Fruit fly (Drosophila melanogaster) whole organism, embryonic: Measurements from ENCODE around the gene Or67b.

Experiments used
- CG10979 ChIP-seq: fragments of 200-800 bp; sonication (Bioruptor generic); optimal IDR thresholded peaks from 2 replicates; lab custom pipeline; 2018; ENCODE audit warnings: missing biosample characterization, mild to moderate bottlenecking, missing genetic modification characterization, moderate library complexity
- CG14441 ChIP-seq: fragments of 200-800 bp; sonication (Bioruptor generic); IDR thresholded peaks from 2 replicates; pipeline ENCODE4 v1.3.6; 2022; ENCODE audit warnings: missing biosample characterization, missing genetic modification characterization
- CG17361 ChIP-seq: fragments of 200-800 bp; sonication (Bioruptor generic); IDR thresholded peaks from 3 replicates; pipeline ENCODE4 v1.3.6; 2022; ENCODE audit warnings: missing biosample characterization, missing genetic modification characterization
- CG2116 ChIP-seq: fragments of 200-800 bp; sonication (Bioruptor generic); optimal IDR thresholded peaks from 3 replicates; lab custom pipeline; 2018; ENCODE audit warnings: missing biosample characterization, mild to moderate bottlenecking, missing genetic modification characterization
- CG30020 ChIP-seq: fragments of 200-800 bp; optimal IDR thresholded peaks from 2 replicates; lab custom pipeline; 2019; ENCODE audit warnings: missing biosample characterization, mild to moderate bottlenecking, missing genetic modification characterization, moderate library complexity
- CG30403 ChIP-seq: fragments of 200-800 bp; sonication (Bioruptor generic); optimal IDR thresholded peaks from 3 replicates; lab custom pipeline; 2016; ENCODE audit warnings: missing biosample characterization, missing genetic modification characterization
- CG3163 ChIP-seq: fragments of 200-800 bp; sonication (Bioruptor generic); optimal IDR thresholded peaks from 3 replicates; lab custom pipeline; 2016; ENCODE audit warnings: missing biosample characterization, missing genetic modification characterization
- CG3281 ChIP-seq: fragments of 200-800 bp; sonication (Bioruptor generic); optimal IDR thresholded peaks from 3 replicates; lab custom pipeline; 2017; ENCODE audit warnings: missing biosample characterization, mild to moderate bottlenecking, missing genetic modification characterization
- CG34224 ChIP-seq: fragments of 200-800 bp; sonication (Bioruptor generic); IDR thresholded peaks from 3 replicates; pipeline ENCODE4 v1.3.6; 2022; ENCODE audit warnings: missing biosample characterization, missing genetic modification characterization; ENCODE audit not compliant: partially characterized antibody
- CG42726 ChIP-seq: fragments of 200-800 bp; sonication (Bioruptor generic); IDR thresholded peaks from 2 replicates; pipeline ENCODE4 v1.3.6; 2022; ENCODE audit warnings: missing biosample characterization, missing genetic modification characterization; ENCODE audit not compliant: partially characterized antibody
- CG4404 ChIP-seq: fragments of 200-800 bp; sonication (Bioruptor generic); IDR thresholded peaks from 2 replicates; pipeline ENCODE4 v1.3.6; 2022; ENCODE audit warnings: missing biosample characterization, missing genetic modification characterization
- CG4617 ChIP-seq: fragments of 200-800 bp; sonication (Bioruptor generic); optimal IDR thresholded peaks from 3 replicates; lab custom pipeline; 2016; ENCODE audit warnings: missing biosample characterization, missing genetic modification characterization, borderline replicate concordance
- CG4730 ChIP-seq: fragments of 200-800 bp; sonication (Bioruptor generic); IDR thresholded peaks from 2 replicates; pipeline ENCODE4 v1.3.6; 2022; ENCODE audit warnings: missing biosample characterization, missing genetic modification characterization
- CG6654 ChIP-seq: fragments of 200-800 bp; sonication (Bioruptor generic); optimal IDR thresholded peaks from 2 replicates; lab custom pipeline; 2017; ENCODE audit warnings: missing biosample characterization, mild to moderate bottlenecking, missing genetic modification characterization
- CG8359 ChIP-seq: fragments of 200-800 bp; sonication (Bioruptor generic); optimal IDR thresholded peaks from 2 replicates; lab custom pipeline; 2017; ENCODE audit warnings: missing biosample characterization, mild to moderate bottlenecking, missing genetic modification characterization, borderline replicate concordance
- CG8765 ChIP-seq: fragments of 200-800 bp; sonication (Bioruptor generic); IDR thresholded peaks from 2 replicates; pipeline ENCODE4 v1.3.6; 2022; ENCODE audit warnings: missing biosample characterization, missing genetic modification characterization
- CG9797 ChIP-seq: fragments of 200-800 bp; sonication (Bioruptor generic); optimal IDR thresholded peaks from 3 replicates; lab custom pipeline; 2018; ENCODE audit warnings: missing biosample characterization, mild to moderate bottlenecking, missing genetic modification characterization
- CG9876 ChIP-seq: fragments of 200-800 bp; sonication (Bioruptor generic); optimal IDR thresholded peaks from 2 replicates; lab custom pipeline; 2016; ENCODE audit warnings: missing biosample characterization, missing genetic modification characterization
- CHES-1-like ChIP-seq: fragments of 200-800 bp; sonication (Bioruptor generic); optimal IDR thresholded peaks from 2 replicates; lab custom pipeline; 2016; ENCODE audit warnings: missing biosample characterization, missing genetic modification characterization
- CTCF ChIP-seq: fragments of 200-800 bp; sonication (Bioruptor generic); optimal IDR thresholded peaks from 2 replicates; lab custom pipeline; 2017; ENCODE audit warnings: missing biosample characterization, mild to moderate bottlenecking, missing genetic modification characterization, moderate library complexity
- D ChIP-seq, 2 experiments: fragments of 200-800 bp in 1 of 2; fragments of >200 bp in 1 of 2; sonication (Bioruptor generic) in 1 of 2; optimal IDR thresholded peaks; 2 replicates in 1 of 2; 3 replicates in 1 of 2; lab custom pipeline; 2017; ENCODE audit warnings: mild to moderate bottlenecking in 1 of 2, missing biosample characterization in 1 of 2, missing genetic modification characterization in 1 of 2, missing genetic modification reagents in 1 of 2
- Deaf1 ChIP-seq: fragments of 200-800 bp; optimal IDR thresholded peaks from 3 replicates; lab custom pipeline; 2019; ENCODE audit warnings: missing biosample characterization, mild to moderate bottlenecking, missing genetic modification characterization, moderate library complexity
- E2f1 ChIP-seq: fragments of 200-800 bp; sonication (Bioruptor generic); IDR thresholded peaks from 2 replicates; pipeline ENCODE4 v1.3.6; 2022; ENCODE audit warnings: missing biosample characterization, missing genetic modification characterization
- Fer1 ChIP-seq: fragments of 200-800 bp; sonication (Bioruptor generic); optimal IDR thresholded peaks from 2 replicates; lab custom pipeline; 2017; ENCODE audit warnings: missing biosample characterization, mild to moderate bottlenecking, missing genetic modification characterization
- Fer3 ChIP-seq: fragments of 200-800 bp; sonication (Bioruptor generic); optimal IDR thresholded peaks from 2 replicates; lab custom pipeline; 2018; ENCODE audit warnings: missing biosample characterization, mild to moderate bottlenecking, missing genetic modification characterization, moderate library complexity
- Hr78 ChIP-seq, 2 experiments: fragments of 200-800 bp in 1 of 2; fragments of >200 bp in 1 of 2; sonication (Bioruptor generic) in 1 of 2; optimal IDR thresholded peaks; 2 replicates each; lab custom pipeline; 2017 to 2019; ENCODE audit warnings: missing biosample characterization in 2 of 2, missing genetic modification characterization in 2 of 2, mild to moderate bottlenecking in 1 of 2, moderate library complexity in 1 of 2
- Max ChIP-seq: fragments of 200-800 bp; sonication (Bioruptor generic); optimal IDR thresholded peaks from 2 replicates; lab custom pipeline; 2016; ENCODE audit warnings: missing biosample characterization, mild to moderate bottlenecking, missing genetic modification characterization
- Vsx1 ChIP-seq: fragments of 200-800 bp; sonication (Bioruptor generic); optimal IDR thresholded peaks from 2 replicates; lab custom pipeline; 2017; ENCODE audit warnings: missing biosample characterization, mild to moderate bottlenecking, missing genetic modification characterization, missing genetic modification reagents
- ara ChIP-seq: fragments of 200-800 bp; sonication (Bioruptor generic); IDR thresholded peaks from 2 replicates; pipeline ENCODE4 v1.3.6; 2022; ENCODE audit warnings: missing biosample characterization, missing genetic modification characterization
- az2 ChIP-seq: fragments of 200-800 bp; sonication (Bioruptor generic); optimal IDR thresholded peaks from 3 replicates; lab custom pipeline; 2016; ENCODE audit warnings: missing biosample characterization, missing genetic modification characterization
- bcd ChIP-seq: fragments of 200-800 bp; sonication (Bioruptor generic); optimal IDR thresholded peaks from 2 replicates; lab custom pipeline; 2017; ENCODE audit warnings: missing biosample characterization, mild to moderate bottlenecking, missing genetic modification characterization
- br ChIP-seq: fragments of >200 bp; optimal IDR thresholded peaks from 2 replicates; lab custom pipeline; 2017
- chn ChIP-seq: fragments of 200-800 bp; sonication (Bioruptor generic); optimal IDR thresholded peaks from 2 replicates; lab custom pipeline; 2016; ENCODE audit warnings: missing biosample characterization, missing genetic modification characterization
- ci ChIP-seq: fragments of 200-800 bp; sonication (Bioruptor generic); IDR thresholded peaks from 3 replicates; pipeline ENCODE4 v1.3.6; 2022; ENCODE audit warnings: missing biosample characterization, missing genetic modification characterization
- cwo ChIP-seq: fragments of 200-800 bp; sonication (Bioruptor generic); optimal IDR thresholded peaks from 3 replicates; lab custom pipeline; 2017; ENCODE audit warnings: missing biosample characterization, missing genetic modification characterization, mild to moderate bottlenecking, moderate library complexity, missing genetic modification reagents
- dimm ChIP-seq: fragments of 200-800 bp; sonication (Bioruptor generic); IDR thresholded peaks from 2 replicates; pipeline ENCODE4 v1.3.6; 2022; ENCODE audit warnings: missing biosample characterization, missing genetic modification characterization
- en ChIP-seq: fragments of 200-800 bp; sonication (Bioruptor generic); optimal IDR thresholded peaks from 2 replicates; lab custom pipeline; 2016; ENCODE audit warnings: missing biosample characterization, missing genetic modification characterization
- eyg ChIP-seq: fragments of 200-800 bp; sonication (Bioruptor generic); optimal IDR thresholded peaks from 3 replicates; lab custom pipeline; 2016; ENCODE audit warnings: missing biosample characterization, missing genetic modification characterization
- gce ChIP-seq: fragments of 200-800 bp; sonication (Bioruptor generic); IDR thresholded peaks from 3 replicates; pipeline ENCODE4 v1.3.6; 2022; ENCODE audit warnings: missing biosample characterization, missing genetic modification characterization
- ham ChIP-seq: fragments of 200-800 bp; sonication (Bioruptor generic); IDR thresholded peaks from 2 replicates; pipeline ENCODE4 v1.3.6; 2022; ENCODE audit warnings: missing biosample characterization, missing genetic modification characterization
- hb ChIP-seq: fragments of 200-800 bp; sonication (Bioruptor generic); IDR thresholded peaks from 3 replicates; pipeline ENCODE4 v1.3.6; 2022; ENCODE audit warnings: missing biosample characterization, missing genetic modification characterization; ENCODE audit not compliant: partially characterized antibody
- ind ChIP-seq: fragments of 200-800 bp; sonication (Bioruptor generic); optimal IDR thresholded peaks from 3 replicates; lab custom pipeline; 2016; ENCODE audit warnings: missing biosample characterization, missing genetic modification characterization
- jumu ChIP-seq: fragments of 200-800 bp; sonication (Bioruptor generic); optimal IDR thresholded peaks from 3 replicates; lab custom pipeline; 2016; ENCODE audit warnings: missing biosample characterization, missing genetic modification characterization
- lbe ChIP-seq: fragments of 200-800 bp; sonication (Bioruptor generic); optimal IDR thresholded peaks from 2 replicates; lab custom pipeline; 2016; ENCODE audit warnings: missing biosample characterization, mild to moderate bottlenecking, missing genetic modification characterization
- org-1 ChIP-seq: fragments of 200-800 bp; sonication (Bioruptor generic); optimal IDR thresholded peaks from 2 replicates; lab custom pipeline; 2017; ENCODE audit warnings: missing biosample characterization, missing genetic modification characterization
- prd ChIP-seq, 3 experiments: fragments of >200 bp in 2 of 3; fragments of 200-800 bp in 1 of 3; sonication (Bioruptor generic) in 1 of 3; optimal IDR thresholded peaks in 2 of 3; IDR thresholded peaks in 1 of 3; 2 replicates in 2 of 3; 3 replicates in 1 of 3; pipeline versions ENCODE4 v1.3.6 to Lab custom; 2017 to 2022; ENCODE audit warnings: missing biosample characterization in 1 of 3, missing genetic modification characterization in 1 of 3
- repo ChIP-seq: fragments of 200-800 bp; sonication (Bioruptor generic); optimal IDR thresholded peaks from 2 replicates; lab custom pipeline; 2016; ENCODE audit warnings: missing biosample characterization, missing genetic modification characterization
- run ChIP-seq: fragments of 200-800 bp; sonication (Bioruptor generic); optimal IDR thresholded peaks from 3 replicates; lab custom pipeline; 2018; ENCODE audit warnings: missing biosample characterization, mild to moderate bottlenecking, missing genetic modification characterization
- sim ChIP-seq: fragments of 200-800 bp; sonication (Bioruptor generic); IDR thresholded peaks from 2 replicates; pipeline ENCODE4 v1.3.6; 2022; ENCODE audit warnings: missing biosample characterization, missing genetic modification characterization
- ssp ChIP-seq: fragments of 200-800 bp; sonication (Bioruptor generic); IDR thresholded peaks from 2 replicates; pipeline ENCODE4 v1.3.6; 2022; ENCODE audit warnings: missing biosample characterization, missing genetic modification characterization
- vfl ChIP-seq: fragments of 200-800 bp; sonication (Bioruptor generic); optimal IDR thresholded peaks from 2 replicates; lab custom pipeline; 2016; ENCODE audit warnings: missing biosample characterization, missing genetic modification characterization
- vnd ChIP-seq: fragments of 200-800 bp; sonication (Bioruptor generic); IDR thresholded peaks from 3 replicates; pipeline ENCODE4 v1.3.6; 2022; ENCODE audit warnings: missing biosample characterization, missing genetic modification characterization; ENCODE audit not compliant: partially characterized antibody

Gene Or67b

DNA sequence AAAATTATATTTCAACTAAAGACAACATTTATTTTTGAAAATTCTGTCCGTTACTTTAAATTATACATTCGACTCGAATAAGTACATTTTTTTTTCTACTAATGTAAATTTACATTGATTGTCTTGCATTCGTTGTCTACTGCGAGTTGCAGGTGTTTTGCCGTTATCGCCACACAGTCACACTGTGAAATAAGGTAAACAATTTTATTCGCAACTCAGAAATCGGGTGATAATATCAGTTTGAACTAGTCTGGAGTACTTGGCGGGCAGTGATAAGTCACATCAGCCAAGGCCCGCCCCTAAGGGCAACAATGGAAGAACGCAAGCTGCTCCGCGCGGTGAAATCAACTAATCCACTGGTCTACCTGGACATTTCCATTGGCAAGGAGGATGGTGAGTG is 917 bp upstream of the Or67b start (continued):
- TF ChIP-seq D (optimal IDR thresholded peaks at IDR 0.05; lab: Kevin White, UChicago) (peak; percentile 83), D (GFP tag; optimal IDR thresholded peaks at IDR 0.05; lab: Kevin White, UChicago) (no peak), CG3163 (GFP tag; lab: Kevin White, UChicago) (no peak), prd (optimal IDR thresholded peaks at IDR 0.05; lab: Kevin White, UChicago) (no peak), prd (GFP tag; IDR thresholded peaks at IDR 0.05; lab: Robert Waterston, UW) (no peak), Fer3 (tag; lab: Kevin White, UChicago) (no peak), Deaf1 (no peak), vnd (GFP tag; lab: Robert Waterston, UW) (0 out of 3 replicates have a peak, but pooled peaks have one; percentile 23), CG34224 (GFP tag; lab: Robert Waterston, UW) (no peak), CG10979 (tag; lab: Kevin White, UChicago) (no peak), ssp (GFP tag; lab: Robert Waterston, UW) (no peak), ham (GFP tag; lab: Robert Waterston, UW) (no peak), CG9876 (GFP tag; lab: Kevin White, UChicago) (no peak), en (no peak), CG42726 (GFP tag; lab: Robert Waterston, UW) (peak; percentile 35; the same call in 1 of the 2 replicates), br (no peak), CG8359 (no peak), CG14441 (GFP tag; lab: Robert Waterston, UW) (no peak), E2f1 (GFP tag; lab: Robert Waterston, UW) (no peak), Vsx1 (GFP tag; lab: Kevin White, UChicago) (no peak), CG30020 (tag; lab: Kevin White, UChicago) (no peak), run (tag; lab: Kevin White, UChicago) (no peak), chn (no peak), repo (GFP tag; lab: Kevin White, UChicago) (no peak), CG4617 (GFP tag; lab: Kevin White, UChicago) (peak; percentile 59), CG2116 (peak; percentile 19), ara (GFP tag; lab: Robert Waterston, UW) (no peak), CTCF (GFP tag; lab: Kevin White, UChicago) (peak; percentile 64), bcd (GFP tag; lab: Kevin White, UChicago) (no peak), Hr78 (GFP tag; optimal IDR thresholded peaks at IDR 0.05; lab: Kevin White, UChicago) (no peak), CG8765 (GFP tag; lab: Robert Waterston, UW) (no peak), Max (GFP tag; lab: Kevin White, UChicago) (no peak), eyg (GFP tag; lab: Kevin White, UChicago) (no peak), Fer1 (GFP tag; lab: Kevin White, UChicago) (no peak), jumu (GFP tag; lab: Kevin White, UChicago) (no peak), CG4730 (GFP tag; lab: Robert Waterston, UW) (no peak), dimm (GFP tag; lab: Robert Waterston, UW) (no peak), lbe (GFP tag; lab: Kevin White, UChicago) (no peak), cwo (GFP tag; lab: Kevin White, UChicago) (no peak), org-1 (GFP tag; lab: Kevin White, UChicago) (no peak), ind (GFP tag; lab: Kevin White, UChicago) (no peak), hb (GFP tag; lab: Robert Waterston, UW) (no peak), az2 (GFP tag; lab: Kevin White, UChicago) (no peak), CG6654 (GFP tag; lab: Kevin White, UChicago) (no peak), vfl (GFP tag; lab: Kevin White, UChicago) (no peak), sim (GFP tag; lab: Robert Waterston, UW) (no peak), CG17361 (no peak), ci (GFP tag; lab: Robert Waterston, UW) (no peak), CG4404 (GFP tag; lab: Robert Waterston, UW) (no peak), CG3281 (no peak), CG9797 (GFP tag; lab: Kevin White, UChicago) (peak; percentile 62), CHES-1-like (GFP tag; lab: Kevin White, UChicago) (peak; percentile 68), CG30403 (GFP tag; lab: Kevin White, UChicago) (no peak), gce (GFP tag; lab: Robert Waterston, UW) (no peak)
